Worm (Caenorhabditis elegans) whole organism, L1 larva: Measurements from ENCODE around the gene F21D5.5.

Experiments
- C16A3.4 ChIP-seq: fragments of 150-350 bp; optimal IDR thresholded peaks from 2 replicates; lab custom pipeline; 2014; ENCODE audit warnings: missing biosample characterization, missing genetic modification characterization
- F16B12.6 ChIP-seq: fragments of 150-350 bp; optimal IDR thresholded peaks from 2 replicates; lab custom pipeline; 2014; ENCODE audit warnings: missing biosample characterization, missing genetic modification characterization
- aha-1 ChIP-seq: fragments of 150-350 bp; optimal IDR thresholded peaks from 2 replicates; lab custom pipeline; 2014; ENCODE audit warnings: missing biosample characterization, missing genetic modification characterization
- alr-1 ChIP-seq: fragments of 200-800 bp; sonication (Bioruptor generic); optimal IDR thresholded peaks from 2 replicates; lab custom pipeline; 2018; ENCODE audit warnings: borderline replicate concordance, mild to moderate bottlenecking, missing genetic modification characterization, missing compliant biosample characterization
- aly-2 ChIP-seq: fragments of 150-350 bp; optimal IDR thresholded peaks from 2 replicates; lab custom pipeline; 2014; ENCODE audit warnings: missing biosample characterization, missing genetic modification characterization
- blmp-1 ChIP-seq: fragments of 150-350 bp; optimal IDR thresholded peaks from 2 replicates; lab custom pipeline; 2014; ENCODE audit warnings: missing biosample characterization, missing genetic modification characterization
- ceh-63 ChIP-seq: fragments of 200-800 bp; sonication (Bioruptor generic); optimal IDR thresholded peaks from 2 replicates; lab custom pipeline; 2018; ENCODE audit warnings: mild to moderate bottlenecking, missing genetic modification characterization, missing compliant biosample characterization
- ces-1 ChIP-seq: fragments of 150-350 bp; optimal IDR thresholded peaks from 2 replicates; lab custom pipeline; 2014; ENCODE audit warnings: missing biosample characterization, missing genetic modification reagents, missing genetic modification characterization
- dpl-1 ChIP-seq, 3 experiments: fragments of 150-350 bp in 2 of 3; sonication (generic microtip) in 1 of 3; optimal IDR thresholded peaks; 2 replicates each; lab custom pipeline; 2014 to 2017; ENCODE audit warnings: missing biosample characterization in 3 of 3, missing genetic modification characterization in 3 of 3, missing genetic modification reagents in 3 of 3
- efl-1 ChIP-seq, 4 experiments: fragments of 150-350 bp; optimal IDR thresholded peaks in 3 of 4; peaks in 1 of 4; 1 replicate in 1 of 4; 2 replicates in 3 of 4; lab custom pipeline; 2014; ENCODE audit warnings: missing biosample characterization in 2 of 4, missing genetic modification characterization in 2 of 4, missing genetic modification reagents in 2 of 4
- elt-3 ChIP-seq, 6 experiments: fragments of 150-350 bp in 1 of 6; sonication (generic microtip); optimal IDR thresholded peaks; 2 replicates each; lab custom pipeline; 2017 to 2018; ENCODE audit warnings: missing biosample characterization in 6 of 6, missing genetic modification characterization in 6 of 6, inconsistent platforms in 1 of 6
- ets-5 ChIP-seq: fragments of 200-800 bp; sonication (Bioruptor generic); IDR thresholded peaks from 2 replicates; pipeline ENCODE4 v1.3.6; 2022; ENCODE audit warnings: missing genetic modification characterization, missing compliant biosample characterization
- fkh-4 ChIP-seq: sonication (generic microtip); optimal IDR thresholded peaks from 2 replicates; lab custom pipeline; 2016; ENCODE audit warnings: missing compliant biosample characterization, missing genetic modification characterization, borderline replicate concordance
- fkh-8 ChIP-seq: sonication (generic microtip); optimal IDR thresholded peaks from 2 replicates; lab custom pipeline; 2016; ENCODE audit warnings: mild to moderate bottlenecking, missing genetic modification characterization, missing compliant biosample characterization
- grh-1 ChIP-seq: fragments of 200-800 bp; sonication (Bioruptor generic); IDR thresholded peaks from 2 replicates; pipeline ENCODE4 v1.3.6; 2022; ENCODE audit warnings: missing genetic modification reagents, missing genetic modification characterization, missing compliant biosample characterization
- isw-1 ChIP-seq: fragments of 200-800 bp; sonication (Bioruptor generic); IDR thresholded peaks from 2 replicates; pipeline ENCODE4 v1.3.6; 2022; ENCODE audit warnings: missing genetic modification characterization, missing compliant biosample characterization
- jun-1 ChIP-seq: fragments of 150-350 bp; optimal IDR thresholded peaks from 2 replicates; lab custom pipeline; 2014; ENCODE audit warnings: missing biosample characterization, missing genetic modification reagents, missing genetic modification characterization
- lin-14 ChIP-seq: fragments of 200-800 bp; sonication (Bioruptor generic); optimal IDR thresholded peaks from 2 replicates; lab custom pipeline; 2018; ENCODE audit warnings: mild to moderate bottlenecking, missing genetic modification characterization, moderate library complexity, missing compliant biosample characterization
- lin-15B ChIP-seq: fragments of 150-350 bp; sonication (generic microtip); optimal IDR thresholded peaks from 3 replicates; lab custom pipeline; 2014; ENCODE audit warnings: missing biosample characterization, missing genetic modification characterization
- lin-35 ChIP-seq, 2 experiments: fragments of 150-350 bp; optimal IDR thresholded peaks; 2 replicates each; lab custom pipeline; 2014; ENCODE audit warnings: missing biosample characterization in 2 of 2, missing genetic modification characterization in 2 of 2, missing genetic modification reagents in 2 of 2
- lsy-2 ChIP-seq, 2 experiments: fragments of 150-350 bp; optimal IDR thresholded peaks; 2 replicates each; lab custom pipeline; 2014; ENCODE audit warnings: missing biosample characterization in 2 of 2, missing genetic modification characterization in 2 of 2
- mef-2 ChIP-seq: fragments of 150-350 bp; optimal IDR thresholded peaks from 2 replicates; lab custom pipeline; 2014; ENCODE audit warnings: missing biosample characterization, missing genetic modification characterization
- mep-1 ChIP-seq: fragments of 150-350 bp; optimal IDR thresholded peaks from 2 replicates; lab custom pipeline; 2014; ENCODE audit warnings: missing biosample characterization, missing genetic modification characterization
- nhr-19 ChIP-seq: fragments of 200-800 bp; sonication (Bioruptor generic); conservative IDR thresholded peaks from 2 replicates; pipeline ENCODE4 v1.3.6; 2022; ENCODE audit warnings: missing genetic modification characterization, missing compliant biosample characterization
- nhr-20 ChIP-seq: sonication (generic microtip); optimal IDR thresholded peaks from 2 replicates; lab custom pipeline; 2016; ENCODE audit warnings: mild to moderate bottlenecking, missing genetic modification characterization, missing compliant biosample characterization
- nhr-237 ChIP-seq: fragments of 150-350 bp; optimal IDR thresholded peaks from 2 replicates; lab custom pipeline; 2014; ENCODE audit warnings: missing biosample characterization, missing genetic modification characterization
- nhr-47 ChIP-seq: sonication (generic microtip); optimal IDR thresholded peaks from 2 replicates; lab custom pipeline; 2016; ENCODE audit warnings: mild to moderate bottlenecking, missing genetic modification characterization, moderate library complexity, missing compliant biosample characterization
- nhr-71 ChIP-seq: sonication (generic microtip); optimal IDR thresholded peaks from 2 replicates; lab custom pipeline; 2016; ENCODE audit warnings: mild to moderate bottlenecking, missing genetic modification characterization, moderate library complexity, missing compliant biosample characterization
- nhr-77 ChIP-seq: fragments of 150-350 bp; optimal IDR thresholded peaks from 2 replicates; lab custom pipeline; 2014; ENCODE audit warnings: missing biosample characterization, missing genetic modification characterization
- pax-3 ChIP-seq: fragments of 200-800 bp; sonication (Bioruptor generic); optimal IDR thresholded peaks from 2 replicates; lab custom pipeline; 2018; ENCODE audit warnings: mild to moderate bottlenecking, missing genetic modification characterization, moderate library complexity, missing compliant biosample characterization
- pqm-1 ChIP-seq: sonication (generic microtip); optimal IDR thresholded peaks from 3 replicates; lab custom pipeline; 2017; ENCODE audit warnings: missing biosample characterization, missing genetic modification characterization
- skn-1 ChIP-seq: fragments of 150-350 bp; optimal IDR thresholded peaks from 2 replicates; lab custom pipeline; 2014; ENCODE audit warnings: missing biosample characterization, missing genetic modification characterization
- snu-23 ChIP-seq: sonication (generic microtip); optimal IDR thresholded peaks from 2 replicates; lab custom pipeline; 2016; ENCODE audit warnings: missing genetic modification characterization, missing compliant biosample characterization
- sox-4 ChIP-seq: sonication (generic microtip); optimal IDR thresholded peaks from 2 replicates; lab custom pipeline; 2016; ENCODE audit warnings: missing genetic modification characterization, missing compliant biosample characterization
- swsn-7 ChIP-seq: sonication (generic microtip); optimal IDR thresholded peaks from 2 replicates; lab custom pipeline; 2016; ENCODE audit warnings: missing genetic modification characterization, missing compliant biosample characterization
- unc-130 ChIP-seq: fragments of 150-350 bp; optimal IDR thresholded peaks from 2 replicates; lab custom pipeline; 2017; ENCODE audit warnings: missing biosample characterization, missing genetic modification characterization, inconsistent platforms
- unc-30 ChIP-seq: sonication (generic microtip); optimal IDR thresholded peaks from 2 replicates; lab custom pipeline; 2017; ENCODE audit warnings: missing biosample characterization, missing genetic modification characterization
- unc-98 ChIP-seq: fragments of 200-800 bp; sonication (Bioruptor generic); IDR thresholded peaks from 2 replicates; pipeline ENCODE4 v1.3.6; 2022; ENCODE audit warnings: missing genetic modification characterization, missing compliant biosample characterization
- vab-15 ChIP-seq: sonication (generic microtip); optimal IDR thresholded peaks from 2 replicates; lab custom pipeline; 2017; ENCODE audit warnings: missing genotype, mild to moderate bottlenecking, missing genetic modification characterization, missing compliant biosample characterization
- xbp-1 ChIP-seq: sonication (generic microtip); optimal IDR thresholded peaks from 2 replicates; lab custom pipeline; 2016; ENCODE audit warnings: missing genetic modification characterization, missing compliant biosample characterization

Gene F21D5.5

ce11 chrIV:8705504-8705903, 33.7 kb downstream of the F21D5.5 start, which contains the start of gene H23L24.4:
H23L24.4 (minus strand) TSS chrIV:8705604.
- TF ChIP-seq grh-1 (GFP tag; lab: Robert Waterston, UW) (no peak), sox-4 (tag; lab: Kevin White, UChicago) (no peak), aly-2 (no peak), nhr-19 (GFP tag; lab: Robert Waterston, UW) (no peak), lsy-2 (tag; optimal IDR thresholded peaks at IDR 0.05; lab: Kevin White, UChicago) (no peak), alr-1 (tag; lab: Kevin White, UChicago) (no peak), ets-5 (GFP tag; lab: Robert Waterston, UW) (no peak), mef-2 (tag; lab: Kevin White, UChicago) (no peak), aha-1 (tag; lab: Kevin White, UChicago) (no peak), vab-15 (no peak), dpl-1 (GFP tag; optimal IDR thresholded peaks at IDR 0.05; lab: Kevin White, UChicago) (no peak), pax-3 (tag; lab: Kevin White, UChicago) (no peak), fkh-4 (no peak), ceh-63 (GFP tag; lab: Kevin White, UChicago) (no peak), isw-1 (GFP tag; lab: Robert Waterston, UW) (no peak), fkh-8 (no peak)

ce11 chrIV:8697436-8697835, 41.8 kb downstream of the F21D5.5 start, which contains the start of gene ttll-11:
ttll-11 (plus strand) TSS chrIV:8697736.
- TF ChIP-seq fkh-8 (peak; percentile 76), ces-1 (no peak), nhr-71 (tag; lab: Kevin White, UChicago) (peak; percentile 31), snu-23 (GFP tag; lab: Kevin White, UChicago) (no peak), pqm-1 (tag; lab: Kevin White, UChicago) (no peak), unc-30 (tag; lab: Kevin White, UChicago) (no peak), ets-5 (GFP tag; lab: Robert Waterston, UW) (no peak), swsn-7 (tag; lab: Kevin White, UChicago) (peak; percentile 5), unc-98 (GFP tag; lab: Robert Waterston, UW) (no peak), lin-14 (GFP tag; lab: Kevin White, UChicago) (no peak), unc-130 (tag; lab: Kevin White, UChicago) (no peak), nhr-77 (tag; lab: Kevin White, UChicago) (no peak), elt-3 (tag; optimal IDR thresholded peaks at IDR 0.05; lab: Kevin White, UChicago) (no peak), nhr-237 (tag; lab: Kevin White, UChicago) (no peak), nhr-47 (tag; lab: Kevin White, UChicago) (no peak)

- TF ChIP-seq mep-1 (tag; lab: Kevin White, UChicago) (peak; percentile 51), dpl-1 (GFP tag; optimal IDR thresholded peaks at IDR 0.05; lab: Kevin White, UChicago) (peak in 2 of 3 experiments; percentile 27 to 56), lsy-2 (tag; optimal IDR thresholded peaks at IDR 0.05; lab: Kevin White, UChicago) (peak; percentile 40 to 56), nhr-71 (tag; lab: Kevin White, UChicago) (peak; percentile 38), snu-23 (GFP tag; lab: Kevin White, UChicago) (peak; percentile 46), nhr-47 (tag; lab: Kevin White, UChicago) (peak; percentile 32), jun-1 (tag; lab: Kevin White, UChicago) (no peak), nhr-20 (peak; percentile 21), lin-15B (tag; lab: Kevin White, UChicago) (no peak), blmp-1 (peak; percentile 4), swsn-7 (tag; lab: Kevin White, UChicago) (peak; percentile 9), C16A3.4 (tag; lab: Kevin White, UChicago) (peak; percentile 16), xbp-1 (tag; lab: Kevin White, UChicago) (peak; percentile 28), F16B12.6 (peak; percentile 76), skn-1 (tag; lab: Kevin White, UChicago) (peak; percentile 41), lin-35 (GFP tag; optimal IDR thresholded peaks at IDR 0.05; lab: Kevin White, UChicago) (peak in 1 of 2 experiments; percentile 29), ces-1 (no peak), nhr-237 (tag; lab: Kevin White, UChicago) (no peak), efl-1 (optimal IDR thresholded peaks at IDR 0.05; lab: Kevin White, UChicago) (peak; percentile 14 to 35), efl-1 (GFP tag; optimal IDR thresholded peaks at IDR 0.05 in 1 of 2; lab: Kevin White, UChicago) (peak; percentile 40 to 88)
Measured at ce11 chrIV:8691486-8691885, 47.7 kb downstream of the F21D5.5 start, which contains the start of the genes hst-1 and ints-6. hst-1 (minus strand) TSS chrIV:8691513. ints-6 (plus strand) TSS chrIV:8691745.
